Fruit fly (Drosophila melanogaster): ENCODE measurements around the gene CG1647.

The CG1647 gene

DNA sequence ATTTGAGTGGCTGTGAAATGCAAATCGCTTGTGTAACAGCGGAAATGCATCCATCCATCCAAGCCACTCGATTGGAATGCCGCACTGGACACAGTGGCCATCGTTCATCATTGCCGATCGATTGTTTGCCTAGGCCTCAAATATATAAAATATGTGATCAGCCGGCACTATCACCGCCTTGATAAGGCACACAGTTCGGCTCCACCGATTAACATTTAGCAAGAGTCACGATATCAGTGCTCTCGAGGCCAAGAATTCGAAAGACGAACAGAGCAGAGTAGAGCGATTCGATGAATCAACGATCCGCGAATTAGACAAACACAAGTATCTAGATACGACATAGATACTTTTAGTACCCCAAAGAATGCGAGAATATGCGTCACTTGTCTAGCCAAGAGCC is 22.4 kb downstream of the CG1647 start (continued):
- TF ChIP-seq rib (GFP tag; IDR thresholded peaks at IDR 0.05) (no peak), HmgZ (tag; optimal IDR thresholded peaks at IDR 0.05) (peak; percentile 1), Med (GFP tag) (peak; percentile 52), odd (GFP tag; optimal IDR thresholded peaks at IDR 0.05) (no peak)

DNA sequence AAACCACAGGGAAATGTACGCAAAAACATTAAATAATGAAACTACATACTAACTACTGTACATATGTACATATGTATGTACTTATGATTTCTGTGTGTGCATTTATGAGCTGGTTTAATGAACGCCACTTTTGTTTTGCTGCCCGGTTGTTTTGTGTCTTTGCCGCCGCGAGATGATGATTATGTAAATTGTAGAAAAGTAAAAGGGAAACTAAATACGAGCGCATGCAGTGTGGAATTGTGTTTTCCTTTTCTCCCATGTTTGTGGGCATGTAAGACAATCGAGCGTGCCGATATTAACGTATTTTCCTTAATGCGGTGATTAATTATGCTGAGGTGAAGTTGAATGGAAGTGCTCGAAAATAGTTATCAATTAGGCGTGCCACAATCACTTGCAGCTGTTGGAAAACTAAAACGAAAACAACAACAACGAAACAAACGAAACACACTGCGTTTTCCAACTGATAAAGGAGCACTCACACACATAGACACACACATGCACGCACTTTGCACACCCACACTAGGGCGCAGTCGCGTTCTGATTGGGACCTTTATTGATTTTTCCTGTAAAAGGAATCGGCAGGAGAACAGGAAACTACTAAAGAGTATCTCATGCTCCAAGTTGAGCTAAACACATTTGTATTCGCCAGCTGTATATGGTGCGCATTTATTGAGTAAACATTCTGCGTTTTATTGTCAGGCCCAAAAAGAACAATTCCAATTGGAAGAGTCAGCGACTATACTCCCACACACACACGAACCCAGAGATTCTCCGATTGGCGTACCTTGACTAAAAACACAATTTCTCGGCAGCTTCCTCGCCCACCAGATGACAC is 24.0 kb downstream of the CG1647 start:
- TF ChIP-seq E2f1 (GFP tag; IDR thresholded peaks at IDR 0.05): no peak
- 0 out of 3 replicates have a peak, but pooled peaks have one; percentile 15 for TF ChIP-seq CG7963 (GFP tag; IDR thresholded peaks at IDR 0.05; ENCODE audit: partially characterized antibody)
- TF ChIP-seq Med (GFP tag): peak; percentile 54
- no peak for TF ChIP-seq CG8924 (tag; optimal IDR thresholded peaks at IDR 0.05)
- TF ChIP-seq CG12236 (GFP tag; optimal IDR thresholded peaks at IDR 0.05): peak; percentile 24
- TF ChIP-seq Pdp1 (GFP tag; optimal IDR thresholded peaks at IDR 0.05): peak in 1 of 2 experiments; percentile 60
- TF ChIP-seq CG2199 (GFP tag; IDR thresholded peaks at IDR 0.05): 0 out of 3 replicates have a peak, but pooled peaks have one; percentile 8
- peak; percentile 32 for TF ChIP-seq Nf-YB (GFP tag; optimal IDR thresholded peaks at IDR 0.05)
- TF ChIP-seq crc (GFP tag; optimal IDR thresholded peaks at IDR 0.05): no peak
- no peak for TF ChIP-seq oc (tag; optimal IDR thresholded peaks at IDR 0.05)
- TF ChIP-seq insv (GFP tag; optimal IDR thresholded peaks at IDR 0.05): peak; percentile 98 to 99
- TF ChIP-seq D (optimal IDR thresholded peaks at IDR 0.05): peak; percentile 55
- TF ChIP-seq D (GFP tag; optimal IDR thresholded peaks at IDR 0.05): no peak
- TF ChIP-seq CG32767 (GFP tag; IDR thresholded peaks at IDR 0.05): 0 out of 2 replicates have a peak, but pooled peaks have one; percentile 30
- TF ChIP-seq Elba2 (GFP tag; optimal IDR thresholded peaks at IDR 0.05): peak; percentile 92
- peak; percentile 64 for TF ChIP-seq fd64A (GFP tag; optimal IDR thresholded peaks at IDR 0.05)
- TF ChIP-seq CG4360 (GFP tag; IDR thresholded peaks at IDR 0.05): peak; percentile 72
- TF ChIP-seq CG1233 (GFP tag; optimal IDR thresholded peaks at IDR 0.05): no peak
- TF ChIP-seq Blimp-1 (GFP tag; optimal IDR thresholded peaks at IDR 0.05): peak; percentile 71
- TF ChIP-seq ewg (GFP tag; optimal IDR thresholded peaks at IDR 0.05): peak; percentile 46
- TF ChIP-seq bbx (GFP tag; IDR thresholded peaks at IDR 0.05; ENCODE audit: partially characterized antibody): 0 out of 2 replicates have a peak, but pooled peaks have one; percentile 19
- peak; percentile 89 for TF ChIP-seq cg (GFP tag; optimal IDR thresholded peaks at IDR 0.05)
- peak; percentile 98 for TF ChIP-seq onecut (GFP tag; IDR thresholded peaks at IDR 0.05)
- TF ChIP-seq ATbp (GFP tag; optimal IDR thresholded peaks at IDR 0.05): peak; percentile 14
- TF ChIP-seq CG15479 (GFP tag; optimal IDR thresholded peaks at IDR 0.05): peak; percentile 92
- TF ChIP-seq CG17361 (GFP tag; IDR thresholded peaks at IDR 0.05): no peak
- TF ChIP-seq HmgD (GFP tag; optimal IDR thresholded peaks at IDR 0.05): peak; percentile 15
- no peak for TF ChIP-seq Fer2 (tag; optimal IDR thresholded peaks at IDR 0.05)
- TF ChIP-seq Aef1 (GFP tag; IDR thresholded peaks at IDR 0.05): no peak

DNA sequence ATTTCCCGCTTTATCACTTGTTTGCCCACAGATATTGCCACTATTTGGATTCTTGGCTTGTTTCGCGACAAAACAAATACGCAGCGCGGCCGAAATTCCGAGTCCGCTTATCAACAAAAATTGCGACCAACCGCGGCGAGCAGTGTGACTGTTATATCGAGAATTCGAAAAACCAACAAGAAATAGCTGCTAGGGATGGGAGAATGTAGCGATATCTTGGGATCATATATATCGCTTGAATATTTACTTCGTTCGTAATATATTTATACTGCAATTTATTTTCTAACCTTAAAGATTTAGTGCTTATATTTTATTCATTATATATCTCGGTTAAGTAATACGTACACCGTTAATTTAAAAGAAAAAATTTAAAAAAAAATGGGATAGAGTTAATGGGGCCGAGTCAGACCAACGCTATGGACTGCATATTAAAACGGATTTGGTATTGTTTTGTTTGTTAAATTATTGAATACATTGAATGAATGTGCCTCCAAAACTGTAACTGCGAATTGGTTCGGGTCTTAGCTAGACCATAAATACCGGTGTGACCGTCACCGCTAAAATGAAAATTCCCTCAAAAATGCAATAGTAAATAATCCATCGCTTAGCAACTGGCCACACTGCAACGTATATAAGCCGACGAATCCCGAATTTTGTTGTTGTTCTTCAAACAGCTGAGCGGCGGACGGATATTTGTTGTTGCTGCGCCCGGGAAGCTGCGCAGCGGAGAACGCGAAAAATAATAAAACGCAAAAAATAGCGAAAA is 24.8 kb downstream of the CG1647 start, which contains the start of the genes Apc and spg:
Gene Apc (minus strand): TSS at position 138 of the 766 bp plus-strand sequence.
Gene spg (plus strand): TSS at position 660 of the 766 bp plus-strand sequence.
- TF ChIP-seq dati (GFP tag; IDR thresholded peaks at IDR 0.05): no peak
- TF ChIP-seq H2.0 (GFP tag; IDR thresholded peaks at IDR 0.05): no peak
- peak; percentile 33 for TF ChIP-seq CG15696 (tag; optimal IDR thresholded peaks at IDR 0.05)
- no peak for TF ChIP-seq tx (GFP tag; optimal IDR thresholded peaks at IDR 0.05)
- TF ChIP-seq fd3F (GFP tag; optimal IDR thresholded peaks at IDR 0.05): peak; percentile 11
- TF ChIP-seq h (optimal IDR thresholded peaks at IDR 0.05): no peak
- TF ChIP-seq CG31365 (tag; optimal IDR thresholded peaks at IDR 0.05): peak; percentile 64
- TF ChIP-seq da (GFP tag; optimal IDR thresholded peaks at IDR 0.05): peak; percentile 29
- no peak for TF ChIP-seq gt (GFP tag; IDR thresholded peaks at IDR 0.05)
- TF ChIP-seq Lpt (GFP tag; optimal IDR thresholded peaks at IDR 0.05): no peak
- TF ChIP-seq hkb (optimal IDR thresholded peaks at IDR 0.05): no peak
- peak; percentile 77 for TF ChIP-seq hkb (GFP tag; IDR thresholded peaks at IDR 0.05)
- peak; percentile 42; the same call in 1 of the 3 replicates for TF ChIP-seq zfh1 (GFP tag; IDR thresholded peaks at IDR 0.05)
- TF ChIP-seq CG30403 (GFP tag; optimal IDR thresholded peaks at IDR 0.05): peak; percentile 28
- TF ChIP-seq NC2β (GFP tag; optimal IDR thresholded peaks at IDR 0.05): peak; percentile 63
- peak; percentile 64 for TF ChIP-seq CG15514 (GFP tag; optimal IDR thresholded peaks at IDR 0.05)
